Worm (Caenorhabditis elegans) whole organism, early embryonic: ENCODE data around the gene ipp-5.

Experiments
- B0310.2 ChIP-seq: sonication (generic microtip); optimal IDR thresholded peaks from 2 replicates; lab custom pipeline; 2016; ENCODE audit warnings: mild to moderate bottlenecking, missing genetic modification characterization, missing compliant biosample characterization
- F13C5.2 ChIP-seq: sonication (generic microtip); optimal IDR thresholded peaks from 2 replicates; lab custom pipeline; 2017; ENCODE audit warnings: mild to moderate bottlenecking, missing genetic modification characterization, inconsistent platforms, missing compliant biosample characterization
- aly-1 ChIP-seq: sonication (generic microtip); optimal IDR thresholded peaks from 2 replicates; lab custom pipeline; 2016; ENCODE audit warnings: missing genetic modification characterization, missing compliant biosample characterization
- ama-1 ChIP-seq: fragments of 150-350 bp; optimal IDR thresholded peaks from 2 replicates; lab custom pipeline; 2014
- ceh-13 ChIP-seq: fragments of 200-800 bp; sonication (Bioruptor generic); optimal IDR thresholded peaks from 2 replicates; lab custom pipeline; 2018; ENCODE audit warnings: mild to moderate bottlenecking, missing genetic modification characterization, missing compliant biosample characterization
- ceh-36 ChIP-seq: sonication (generic microtip); optimal IDR thresholded peaks from 2 replicates; lab custom pipeline; 2016; ENCODE audit warnings: missing genetic modification characterization, inconsistent platforms, missing compliant biosample characterization
- ets-7 ChIP-seq: sonication (generic microtip); optimal IDR thresholded peaks from 2 replicates; lab custom pipeline; 2016; ENCODE audit warnings: missing genotype, missing genetic modification characterization, missing compliant biosample characterization
- flt-1 ChIP-seq: fragments of 200-800 bp; sonication (Bioruptor generic); IDR thresholded peaks from 2 replicates; pipeline ENCODE4 v1.3.6; 2022; ENCODE audit warnings: missing genetic modification characterization, missing compliant biosample characterization
- hmbx-1 ChIP-seq: sonication (generic microtip); optimal IDR thresholded peaks from 2 replicates; lab custom pipeline; 2016; ENCODE audit warnings: mild to moderate bottlenecking, missing genetic modification characterization, missing compliant biosample characterization
- hmg-4 ChIP-seq: fragments of 200-800 bp; sonication (Bioruptor generic); optimal IDR thresholded peaks from 2 replicates; lab custom pipeline; 2018; ENCODE audit warnings: mild to moderate bottlenecking, missing genetic modification characterization, missing compliant biosample characterization
- hnd-1 ChIP-seq: sonication (generic microtip); optimal IDR thresholded peaks from 2 replicates; lab custom pipeline; 2016; ENCODE audit warnings: missing genetic modification characterization, missing compliant biosample characterization
- pes-1 ChIP-seq: fragments of 200-800 bp; sonication (Bioruptor generic); IDR thresholded peaks from 2 replicates; pipeline ENCODE4 v1.3.6; 2022; ENCODE audit warnings: missing genetic modification reagents, missing genetic modification characterization, missing compliant biosample characterization
- scrt-1 ChIP-seq: fragments of 200-800 bp; sonication (Bioruptor generic); IDR thresholded peaks from 2 replicates; pipeline ENCODE4 v1.3.6; 2022; ENCODE audit warnings: missing genetic modification characterization, missing compliant biosample characterization
- sea-1 ChIP-seq: fragments of 200-800 bp; sonication (Bioruptor generic); conservative IDR thresholded peaks from 2 replicates; pipeline ENCODE4 v1.3.6; 2022; ENCODE audit warnings: missing genetic modification characterization, missing compliant biosample characterization
- tbx-11 ChIP-seq: fragments of 200-800 bp; sonication (Bioruptor generic); IDR thresholded peaks from 2 replicates; pipeline ENCODE4 v1.3.6; 2022; ENCODE audit warnings: missing genetic modification characterization, missing compliant biosample characterization
- tbx-37 ChIP-seq: fragments of 200-800 bp; sonication (Bioruptor generic); conservative IDR thresholded peaks from 2 replicates; pipeline ENCODE4 v1.3.6; 2022; ENCODE audit warnings: missing genetic modification reagents, missing genetic modification characterization, missing compliant biosample characterization
- tra-4 ChIP-seq: sonication (generic microtip); optimal IDR thresholded peaks from 2 replicates; lab custom pipeline; 2017; ENCODE audit warnings: missing genetic modification characterization, missing compliant biosample characterization

Gene ipp-5

DNA sequence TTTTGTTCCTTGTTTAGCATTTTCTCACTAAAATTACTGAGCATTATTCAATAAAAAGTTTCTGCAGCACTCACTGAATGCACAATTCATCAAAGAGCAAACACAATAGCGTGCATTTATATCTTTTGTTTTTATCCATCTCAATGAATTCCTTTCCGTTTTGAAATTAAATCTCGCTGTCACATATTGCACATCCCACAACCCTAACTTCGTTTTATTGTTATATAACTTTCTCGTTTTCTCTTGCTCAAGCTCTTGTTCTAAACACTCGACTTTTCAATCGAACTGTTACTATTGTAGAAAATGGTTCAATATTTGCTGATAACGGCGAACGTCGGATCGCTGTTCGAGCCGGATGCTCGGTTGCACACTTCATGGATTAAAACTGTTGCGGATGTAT lies at the start of gene ipp-5:
TSS of gene ipp-5 (plus strand) at position 301 of the 400 bp plus-strand sequence.
- TF ChIP-seq ets-7 (tag; lab: Kevin White, UChicago) (no peak), F13C5.2 (tag; lab: Kevin White, UChicago) (no peak), B0310.2 (no peak), tbx-37 (no peak), tra-4 (tag; lab: Kevin White, UChicago) (no peak), ceh-36 (tag; lab: Kevin White, UChicago) (no peak)

DNA sequence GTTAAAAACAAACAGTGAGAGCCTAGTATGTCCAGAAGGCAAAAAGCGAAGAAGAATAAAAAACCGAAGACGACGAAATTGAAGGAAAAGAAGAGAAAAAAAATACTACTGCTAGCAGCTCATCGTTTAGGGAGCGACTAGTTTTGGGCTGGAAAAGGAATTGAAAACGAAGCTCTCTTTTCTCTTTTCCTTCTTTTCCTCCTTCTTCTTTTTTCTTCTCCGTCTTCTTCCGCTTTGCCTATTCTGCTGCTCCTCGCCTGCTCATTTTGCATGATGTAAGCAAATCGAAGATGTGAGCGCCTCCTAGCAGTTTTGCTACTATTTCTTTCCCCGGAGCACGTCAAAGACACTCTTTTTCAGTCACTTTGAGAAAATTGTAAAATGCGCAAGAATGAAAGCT lies 49.6 kb upstream of the ipp-5 start:
- no peak for TF ChIP-seq ceh-36 (tag; lab: Kevin White, UChicago)
- no peak for TF ChIP-seq hnd-1 (tag; lab: Kevin White, UChicago)
- no peak for TF ChIP-seq sea-1
- TF ChIP-seq ceh-13 (GFP tag; lab: Kevin White, UChicago) = no peak
- TF ChIP-seq tra-4 (tag; lab: Kevin White, UChicago) = no peak
- no peak for TF ChIP-seq tbx-11
- TF ChIP-seq hmg-4 (GFP tag; lab: Kevin White, UChicago) = no peak
- no peak for TF ChIP-seq flt-1 (GFP tag; lab: Robert Waterston, UW)
- TF ChIP-seq ama-1 (lab: Kevin White, UChicago) = no peak
- no peak for TF ChIP-seq aly-1 (tag; lab: Kevin White, UChicago)
- no peak for TF ChIP-seq scrt-1 (GFP tag; lab: Robert Waterston, UW)
- no peak for TF ChIP-seq F13C5.2 (tag; lab: Kevin White, UChicago)
- TF ChIP-seq pes-1 (GFP tag; lab: Robert Waterston, UW) = no peak
- TF ChIP-seq B0310.2 = no peak
- no peak for TF ChIP-seq ets-7 (tag; lab: Kevin White, UChicago)
- TF ChIP-seq hmbx-1 (tag; lab: Kevin White, UChicago) = no peak

DNA sequence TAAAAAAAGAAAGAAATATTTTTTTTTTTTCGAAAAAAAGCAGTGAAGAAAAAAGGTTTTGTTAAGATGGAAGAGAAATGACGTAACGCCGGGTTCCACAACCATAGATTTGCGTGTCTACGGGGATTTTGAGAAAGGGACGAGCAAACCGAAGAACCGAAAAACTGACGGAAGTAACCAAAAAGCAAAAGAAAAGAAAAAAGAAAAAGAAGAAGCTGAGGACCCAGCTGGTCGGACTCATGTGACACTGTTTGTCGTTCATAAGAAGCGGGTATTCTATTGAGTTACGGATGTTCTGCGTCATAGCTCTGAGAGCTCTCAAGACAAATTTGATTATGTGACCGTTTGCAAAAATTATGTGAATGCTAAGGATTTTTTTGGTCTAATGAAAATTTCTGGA lies 48.5 kb upstream of the ipp-5 start:
- TF ChIP-seq pes-1 (GFP tag; lab: Robert Waterston, UW) (no peak), ets-7 (tag; lab: Kevin White, UChicago) (no peak), F13C5.2 (tag; lab: Kevin White, UChicago) (no peak), aly-1 (tag; lab: Kevin White, UChicago) (no peak), tbx-11 (no peak), tbx-37 (no peak), scrt-1 (GFP tag; lab: Robert Waterston, UW) (no peak), hnd-1 (tag; lab: Kevin White, UChicago) (no peak), ceh-13 (GFP tag; lab: Kevin White, UChicago) (no peak), hmbx-1 (tag; lab: Kevin White, UChicago) (no peak), tra-4 (tag; lab: Kevin White, UChicago) (no peak), ceh-36 (tag; lab: Kevin White, UChicago) (no peak), B0310.2 (no peak), ama-1 (lab: Kevin White, UChicago) (no peak), sea-1 (no peak)

DNA sequence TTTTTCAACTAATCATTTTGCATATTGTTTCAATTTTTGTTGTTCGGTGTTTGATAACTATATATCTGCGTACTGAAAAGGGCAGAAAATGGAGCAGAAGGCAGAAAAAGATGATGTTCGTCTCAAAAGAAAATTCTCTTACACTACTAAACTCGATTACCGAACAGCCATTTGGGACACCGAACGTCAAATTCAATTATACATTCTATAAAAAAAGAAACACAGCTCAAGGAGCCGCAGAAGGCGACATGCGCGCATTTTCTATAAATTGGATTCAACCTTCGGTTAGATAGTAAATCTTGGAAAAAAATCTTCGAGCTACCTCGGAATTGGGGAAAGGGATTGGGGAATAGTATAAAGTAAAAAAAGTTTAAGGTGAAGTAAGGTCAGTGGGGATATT lies 48.0 kb upstream of the ipp-5 start:
- TF ChIP-seq pes-1 (GFP tag; lab: Robert Waterston, UW) (no peak), aly-1 (tag; lab: Kevin White, UChicago) (no peak), hnd-1 (tag; lab: Kevin White, UChicago) (no peak)

DNA sequence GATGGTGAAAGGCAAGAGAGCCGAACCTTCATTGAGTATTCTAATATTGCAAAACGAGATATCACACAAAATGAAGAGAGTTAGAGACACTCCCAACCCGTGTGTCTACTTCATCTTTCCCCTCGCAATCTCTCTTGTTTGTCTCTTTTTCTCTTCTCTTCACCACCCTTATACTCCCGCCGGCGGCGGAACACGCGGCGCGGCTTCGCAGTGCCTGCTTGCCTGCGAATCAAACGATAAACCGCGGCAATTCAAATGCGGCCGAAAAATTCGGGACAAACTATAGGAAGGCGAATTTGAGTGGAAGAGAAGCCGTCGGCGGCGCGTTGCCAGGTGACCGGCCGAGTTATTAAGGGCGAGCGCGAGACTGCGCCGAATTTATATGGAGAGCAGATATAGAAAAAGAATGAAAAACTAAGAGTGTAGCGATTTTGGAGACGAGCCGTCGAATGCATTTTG lies 46.7 kb upstream of the ipp-5 start, which contains the start of gene klp-13:
TSS of gene klp-13 (plus strand) at position 409 of the 459 bp plus-strand sequence.
- TF ChIP-seq B0310.2 (no peak), hmg-4 (GFP tag; lab: Kevin White, UChicago) (peak; percentile 85), tbx-11 (peak; percentile 39; the same call in 1 of the 2 replicates), F13C5.2 (tag; lab: Kevin White, UChicago) (peak; percentile 31), aly-1 (tag; lab: Kevin White, UChicago) (peak; percentile 75)

DNA sequence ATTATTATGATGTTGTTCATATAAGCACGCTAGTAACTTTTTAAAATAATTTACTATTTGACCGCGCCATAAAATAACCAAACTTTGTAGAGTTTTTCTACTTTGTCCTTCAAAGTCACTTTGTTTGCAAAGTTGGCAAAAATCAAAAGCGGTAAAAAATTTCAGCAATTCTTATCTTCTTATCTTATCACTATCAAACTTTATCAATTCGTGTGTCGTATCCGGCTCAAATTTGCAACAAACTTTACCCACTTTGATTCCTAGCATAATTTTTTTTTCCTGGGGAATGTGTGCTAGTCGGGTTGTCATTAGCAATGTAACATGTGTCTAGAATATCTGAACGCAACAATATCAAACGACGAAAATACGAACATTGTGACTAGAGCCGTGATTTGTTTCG lies 45.5 kb upstream of the ipp-5 start:
- TF ChIP-seq ceh-13 (GFP tag; lab: Kevin White, UChicago) = no peak
- TF ChIP-seq hnd-1 (tag; lab: Kevin White, UChicago) = no peak
- no peak for TF ChIP-seq aly-1 (tag; lab: Kevin White, UChicago)
- TF ChIP-seq flt-1 (GFP tag; lab: Robert Waterston, UW) = no peak
- TF ChIP-seq ceh-36 (tag; lab: Kevin White, UChicago) = no peak
- TF ChIP-seq hmg-4 (GFP tag; lab: Kevin White, UChicago) = no peak
- no peak for TF ChIP-seq tbx-11

DNA sequence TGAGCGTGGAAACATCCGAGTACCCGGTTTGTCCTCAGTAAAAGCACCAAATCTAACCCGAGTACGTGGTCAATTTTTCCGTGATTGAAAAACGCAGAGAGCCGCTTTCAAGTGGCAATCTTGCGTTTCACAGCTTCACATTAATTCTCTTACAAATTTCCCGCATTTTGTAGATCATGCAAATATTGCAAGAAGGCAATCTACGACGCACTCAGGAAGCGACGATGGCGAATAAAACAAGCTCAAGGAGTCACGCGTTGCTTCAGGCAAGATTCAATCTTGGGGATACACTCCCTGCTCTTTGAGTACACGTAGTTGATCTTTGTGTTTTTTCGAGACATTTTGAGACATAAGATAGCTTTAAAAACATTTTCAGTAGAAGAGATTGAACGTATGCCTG lies 43.4 kb upstream of the ipp-5 start:
- no peak for TF ChIP-seq pes-1 (GFP tag; lab: Robert Waterston, UW)
- no peak for TF ChIP-seq B0310.2
- TF ChIP-seq flt-1 (GFP tag; lab: Robert Waterston, UW) = no peak

DNA sequence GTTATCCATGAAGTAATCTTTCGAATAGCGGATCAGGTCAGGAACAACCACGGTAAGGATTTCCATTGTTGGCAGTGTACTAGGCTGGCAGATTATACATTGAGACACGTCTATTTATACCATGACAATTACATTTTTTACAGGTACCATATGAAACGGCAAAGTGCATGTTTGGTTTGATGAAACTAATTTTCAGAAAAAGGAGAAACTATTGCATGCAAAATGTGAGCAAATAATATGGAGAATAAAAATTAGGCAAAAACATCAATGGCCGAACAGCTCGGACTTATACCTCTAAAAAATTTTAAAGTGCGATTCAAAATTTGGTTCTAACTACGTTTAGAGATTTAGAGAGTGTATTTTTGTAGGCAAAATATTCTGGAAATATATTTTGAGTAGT lies 38.5 kb upstream of the ipp-5 start, which contains the start of gene F22F4.5:
TSS of gene F22F4.5 (minus strand) at position 101 of the 400 bp plus-strand sequence.
- TF ChIP-seq sea-1 (no peak), ets-7 (tag; lab: Kevin White, UChicago) (no peak), aly-1 (tag; lab: Kevin White, UChicago) (no peak), hmbx-1 (tag; lab: Kevin White, UChicago) (no peak)

DNA sequence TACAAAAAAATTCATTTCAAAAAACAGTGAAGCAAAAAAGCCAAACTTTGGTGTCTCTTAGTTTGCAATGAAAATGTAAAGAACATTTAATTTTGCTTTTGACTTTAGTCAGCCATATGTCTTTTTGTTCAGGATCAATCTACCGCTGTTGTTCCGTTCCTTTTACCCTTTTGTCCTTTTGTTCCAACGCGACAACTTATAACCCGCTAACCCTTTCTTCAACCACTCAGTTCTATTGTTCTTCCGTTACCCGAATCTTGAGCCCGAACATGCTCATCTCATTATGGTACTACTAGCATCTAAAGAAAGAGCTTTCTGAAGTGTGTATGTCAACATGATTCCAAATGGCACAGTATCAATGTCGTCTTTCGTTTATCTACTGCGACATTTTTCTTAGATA lies 37.3 kb upstream of the ipp-5 start:
- TF ChIP-seq scrt-1 (GFP tag; lab: Robert Waterston, UW) = no peak
- no peak for TF ChIP-seq ceh-13 (GFP tag; lab: Kevin White, UChicago)
- TF ChIP-seq tbx-11 = no peak
- TF ChIP-seq flt-1 (GFP tag; lab: Robert Waterston, UW) = no peak
- no peak for TF ChIP-seq aly-1 (tag; lab: Kevin White, UChicago)
- TF ChIP-seq tbx-37 = no peak
